Worm (Caenorhabditis elegans): ENCODE results near the gene pho-12.

DNA sequence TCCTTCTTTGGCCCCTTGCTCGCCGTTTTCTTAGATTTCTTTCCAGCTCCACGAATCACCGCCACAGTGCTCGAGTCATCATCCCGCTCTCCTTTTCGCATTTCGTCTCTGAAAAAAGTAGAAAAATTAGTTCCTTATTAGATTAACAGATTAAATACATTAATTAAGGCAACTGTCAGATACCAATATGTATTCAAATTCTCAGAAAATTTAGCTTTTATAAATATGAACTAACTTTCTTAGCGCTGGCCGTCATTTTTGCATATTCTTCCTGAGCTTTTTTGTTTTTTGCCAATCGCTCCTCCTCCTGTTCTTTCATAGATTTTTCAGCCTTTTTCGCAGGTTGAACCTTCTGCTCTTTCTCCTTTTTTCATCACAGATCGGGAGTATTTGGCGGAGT lies 39.0 kb upstream of the pho-12 start, which contains the start of gene C04G6.6:
- no peak for TF ChIP-seq unc-62 (GFP tag; optimal IDR thresholded peaks at IDR 0.05)
- TF ChIP-seq blmp-1 (tag; optimal IDR thresholded peaks at IDR 0.05), result no peak

Measured in whole organism, L1 larva.